Worm (Caenorhabditis elegans) whole organism, late embryonic: ENCODE results near the gene syg-1.

ENCODE experiments used
- ceh-22 ChIP-seq: sonication (generic microtip); optimal IDR thresholded peaks from 2 replicates; lab custom pipeline; 2017; ENCODE audit warnings: missing biosample characterization, missing genetic modification characterization
- hlh-6 ChIP-seq: sonication (generic microtip); optimal IDR thresholded peaks from 2 replicates; lab custom pipeline; 2016; ENCODE audit warnings: missing genotype, missing genetic modification characterization, missing compliant biosample characterization
- nhr-11 ChIP-seq: fragments of 150-350 bp; optimal IDR thresholded peaks from 2 replicates; lab custom pipeline; 2014; ENCODE audit warnings: missing biosample characterization, missing genetic modification characterization
- pha-2 ChIP-seq: sonication (generic microtip); optimal IDR thresholded peaks from 2 replicates; lab custom pipeline; 2017; ENCODE audit warnings: mild to moderate bottlenecking, missing genetic modification characterization, missing compliant biosample characterization
- sdc-2 ChIP-seq: sonication (generic microtip); optimal IDR thresholded peaks from 2 replicates; lab custom pipeline; 2016; ENCODE audit warnings: missing genotype, missing genetic modification characterization, missing compliant biosample characterization
- unc-86 ChIP-seq: sonication (generic microtip); optimal IDR thresholded peaks from 2 replicates; lab custom pipeline; 2016; ENCODE audit warnings: missing genetic modification characterization, missing compliant biosample characterization
- ztf-16 ChIP-seq: sonication (generic microtip); optimal IDR thresholded peaks from 2 replicates; lab custom pipeline; 2017; ENCODE audit warnings: missing genetic modification characterization, missing compliant biosample characterization

ce11 chrX:2488526-2489098 is 26.5 kb downstream of the syg-1 start, which contains the start of gene hid-1:
- TF ChIP-seq sdc-2 (tag; lab: Kevin White, UChicago) (no peak), unc-86 (tag; lab: Kevin White, UChicago) (peak; percentile 20), ztf-16 (no peak), pha-2 (tag; lab: Kevin White, UChicago) (no peak), nhr-11 (no peak), ceh-22 (tag; lab: Kevin White, UChicago) (no peak), hlh-6 (tag; lab: Kevin White, UChicago) (no peak)
